Worm (Caenorhabditis elegans): ENCODE results near the gene T04C12.33.

DNA sequence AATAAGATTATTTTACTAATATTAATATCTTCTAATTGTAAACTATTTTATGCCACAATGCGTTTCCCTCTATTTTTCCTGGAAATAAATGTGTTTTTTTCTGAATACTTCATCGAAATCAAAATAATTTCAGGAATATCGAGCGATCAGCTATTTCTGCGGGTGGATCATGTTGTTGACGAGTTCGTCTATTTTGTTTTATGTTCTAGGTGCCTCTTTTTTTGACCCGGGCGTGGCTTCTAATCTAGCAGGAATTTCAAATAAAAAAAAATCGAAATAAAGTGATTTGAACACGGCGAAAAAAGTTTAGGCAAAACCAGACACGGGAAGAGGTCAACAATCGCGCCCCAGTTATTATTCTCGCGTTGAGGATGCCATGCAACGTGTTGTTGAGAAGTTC lies at the start of gene T04C12.33:
- TF ChIP-seq lin-13 (tag; optimal IDR thresholded peaks at IDR 0.05) (no peak), lsy-2 (tag; optimal IDR thresholded peaks at IDR 0.05) (no peak), bed-3 (GFP tag; optimal IDR thresholded peaks at IDR 0.05) (no peak), unc-39 (tag; optimal IDR thresholded peaks at IDR 0.05) (no peak), snpc-4 (tag; optimal IDR thresholded peaks at IDR 0.05) (no peak), unc-62 (GFP tag; optimal IDR thresholded peaks at IDR 0.05) (no peak), nhr-28 (tag; optimal IDR thresholded peaks at IDR 0.05) (no peak), nhr-237 (tag; optimal IDR thresholded peaks at IDR 0.05) (no peak), nhr-76 (tag; optimal IDR thresholded peaks at IDR 0.05) (no peak)

Measured in whole organism, mixed stage, embryonic.